Fruit fly (Drosophila melanogaster): ENCODE data around the gene CG12877.
A peak's percentile ranks its signal among the peaks of the same experiment; 100 is the strongest.

The CG12877 gene

dm6 chr3R:27706581-27707181 lies at the start of gene CG12877, which contains the start of gene CROT (continued):
- TF ChIP-seq CG11085 (GFP tag; IDR thresholded peaks at IDR 0.05) (peak; percentile 48; the same call in 1 of the 2 replicates), Six4 (GFP tag; optimal IDR thresholded peaks at IDR 0.05) (peak; percentile 60), Mrtf (GFP tag; IDR thresholded peaks at IDR 0.05) (peak; percentile 59; the same call in 2 of the 3 replicates), CG11723 (GFP tag; optimal IDR thresholded peaks at IDR 0.05) (peak; percentile 53), Optix (GFP tag; IDR thresholded peaks at IDR 0.05) (peak; percentile 75; the same call in 2 of the 3 replicates), CG31441 (GFP tag; IDR thresholded peaks at IDR 0.05) (peak; percentile 80), wdn (GFP tag; IDR thresholded peaks at IDR 0.05) (0 out of 2 replicates have a peak, but pooled peaks have one; percentile 33), unc-4 (GFP tag; IDR thresholded peaks at IDR 0.05; ENCODE audit: partially characterized antibody) (peak; percentile 31; the same call in 1 of the 2 replicates), CG17612 (GFP tag; IDR thresholded peaks at IDR 0.05) (no peak), YL-1 (GFP tag; optimal IDR thresholded peaks at IDR 0.05) (peak; percentile 75), CG7556 (GFP tag; optimal IDR thresholded peaks at IDR 0.05) (peak; percentile 72), caup (GFP tag; optimal IDR thresholded peaks at IDR 0.05; ENCODE audit: severe bottlenecking) (peak; percentile 58), CG15696 (tag; optimal IDR thresholded peaks at IDR 0.05) (peak; percentile 83), CG42726 (GFP tag; IDR thresholded peaks at IDR 0.05; ENCODE audit: partially characterized antibody) (no peak), btn (GFP tag; optimal IDR thresholded peaks at IDR 0.05) (no peak), CG1792 (GFP tag; optimal IDR thresholded peaks at IDR 0.05) (no peak), Trl (optimal IDR thresholded peaks at IDR 0.05) (no peak), Trl (GFP tag; optimal IDR thresholded peaks at IDR 0.05) (peak; percentile 45), Oli (tag; optimal IDR thresholded peaks at IDR 0.05) (peak; percentile 81), CG6689 (GFP tag; IDR thresholded peaks at IDR 0.05) (peak; percentile 84), CG3726 (GFP tag; IDR thresholded peaks at IDR 0.05) (peak; percentile 23; the same call in 1 of the 3 replicates), CG7928 (GFP tag; optimal IDR thresholded peaks at IDR 0.05) (peak; percentile 16), scrt (GFP tag; optimal IDR thresholded peaks at IDR 0.05) (peak; percentile 65), kni (GFP tag; optimal IDR thresholded peaks at IDR 0.05) (peak; percentile 27), Dll (GFP tag; IDR thresholded peaks at IDR 0.05; ENCODE audit: partially characterized antibody) (peak; percentile 37; the same call in 2 of the 4 replicates), sqz (GFP tag; optimal IDR thresholded peaks at IDR 0.05) (no peak), Dfd (GFP tag; optimal IDR thresholded peaks at IDR 0.05) (no peak), trh (GFP tag; optimal IDR thresholded peaks at IDR 0.05) (peak; percentile 74), Poxn (GFP tag; IDR thresholded peaks at IDR 0.05) (peak; percentile 68), Mes4 (GFP tag; optimal IDR thresholded peaks at IDR 0.05) (no peak), CG10654 (GFP tag; optimal IDR thresholded peaks at IDR 0.05) (peak; percentile 72), CG3847 (GFP tag; IDR thresholded peaks at IDR 0.05) (peak; percentile 86), CG31388 (GFP tag; optimal IDR thresholded peaks at IDR 0.05) (no peak), CG5180 (GFP tag; optimal IDR thresholded peaks at IDR 0.05) (no peak), inv (GFP tag; IDR thresholded peaks at IDR 0.05; ENCODE audit: partially characterized antibody) (no peak), CG13624 (GFP tag; optimal IDR thresholded peaks at IDR 0.05) (peak; percentile 65), kah (GFP tag; optimal IDR thresholded peaks at IDR 0.05) (no peak), jigr1 (GFP tag; IDR thresholded peaks at IDR 0.05) (peak; percentile 68; the same call in 1 of the 3 replicates), z (GFP tag; IDR thresholded peaks at IDR 0.05) (no peak), NK7.1 (GFP tag; optimal IDR thresholded peaks at IDR 0.05) (no peak), CG12942 (GFP tag; optimal IDR thresholded peaks at IDR 0.05) (peak; percentile 80), CTCF (GFP tag; optimal IDR thresholded peaks at IDR 0.05) (no peak), CG11093 (GFP tag; IDR thresholded peaks at IDR 0.05) (peak; percentile 30; the same call in 2 of the 3 replicates), toy (GFP tag; IDR thresholded peaks at IDR 0.05) (no peak), Rfx (GFP tag; IDR thresholded peaks at IDR 0.05) (peak; percentile 78; the same call in 1 of the 2 replicates), CG4707 (GFP tag; optimal IDR thresholded peaks at IDR 0.05) (no peak), Hmr (GFP tag; optimal IDR thresholded peaks at IDR 0.05) (peak; percentile 78), Adf1 (GFP tag; IDR thresholded peaks at IDR 0.05) (peak; percentile 41), CG30020 (tag; optimal IDR thresholded peaks at IDR 0.05) (peak; percentile 75), Taf1 (GFP tag; IDR thresholded peaks at IDR 0.05) (peak; percentile 41; the same call in 1 of the 2 replicates), CG2889 (GFP tag; IDR thresholded peaks at IDR 0.05) (peak; percentile 71)

Measured in whole organism, embryonic.